Fruit fly (Drosophila melanogaster) whole organism, embryonic: Measurements from ENCODE around the gene IntS14.

Experiments used
- Adf1 ChIP-seq: fragments of 200-800 bp; sonication (Bioruptor generic); IDR thresholded peaks from 2 replicates; pipeline ENCODE4 v1.3.6; 2022; ENCODE audit warnings: missing biosample characterization, missing genetic modification characterization
- Atf-2 ChIP-seq: fragments of 200-800 bp; sonication (Bioruptor generic); optimal IDR thresholded peaks from 2 replicates; lab custom pipeline; 2016; ENCODE audit warnings: missing biosample characterization, missing genetic modification characterization
- Atf6 ChIP-seq: fragments of 200-800 bp; sonication (Bioruptor generic); IDR thresholded peaks from 2 replicates; pipeline ENCODE4 v1.3.6; 2022; ENCODE audit warnings: missing biosample characterization, missing genetic modification characterization
- BEAF-32 ChIP-seq: fragments of 200-800 bp; sonication (Bioruptor generic); optimal IDR thresholded peaks from 3 replicates; lab custom pipeline; 2017; ENCODE audit warnings: missing biosample characterization, missing genetic modification characterization, mild to moderate bottlenecking, moderate library complexity, missing genetic modification reagents
- CG10147 ChIP-seq: fragments of 200-800 bp; sonication (Bioruptor generic); optimal IDR thresholded peaks from 2 replicates; lab custom pipeline; 2019; ENCODE audit warnings: missing biosample characterization, mild to moderate bottlenecking, missing genetic modification characterization, moderate library complexity
- CG10321 ChIP-seq: fragments of 200-800 bp; sonication (Bioruptor generic); IDR thresholded peaks from 2 replicates; pipeline ENCODE4 v1.3.6; 2022; ENCODE audit warnings: missing biosample characterization, missing genetic modification characterization
- CG11456 ChIP-seq: fragments of 200-800 bp; sonication (Bioruptor generic); IDR thresholded peaks from 3 replicates; pipeline ENCODE4 v1.3.6; 2022; ENCODE audit warnings: missing biosample characterization, missing genetic modification characterization
- CG12155 ChIP-seq: fragments of 200-800 bp; sonication (Bioruptor generic); optimal IDR thresholded peaks from 3 replicates; lab custom pipeline; 2016; ENCODE audit warnings: missing biosample characterization, missing genetic modification characterization
- CG12769 ChIP-seq: fragments of 200-800 bp; sonication (Bioruptor generic); optimal IDR thresholded peaks from 2 replicates; lab custom pipeline; 2019; ENCODE audit warnings: missing biosample characterization, mild to moderate bottlenecking, missing genetic modification characterization, moderate library complexity
- CG14014 ChIP-seq: fragments of 200-800 bp; sonication (Bioruptor generic); IDR thresholded peaks from 2 replicates; pipeline ENCODE4 v1.3.6; 2022; ENCODE audit warnings: missing biosample characterization, missing genetic modification characterization
- CG14965 ChIP-seq: fragments of 200-800 bp; sonication (Bioruptor generic); optimal IDR thresholded peaks from 2 replicates; lab custom pipeline; 2016; ENCODE audit warnings: missing biosample characterization, missing genetic modification characterization, borderline replicate concordance
- CG17361 ChIP-seq: fragments of 200-800 bp; sonication (Bioruptor generic); IDR thresholded peaks from 3 replicates; pipeline ENCODE4 v1.3.6; 2022; ENCODE audit warnings: missing biosample characterization, missing genetic modification characterization
- CG17829 ChIP-seq: fragments of 200-800 bp; optimal IDR thresholded peaks from 2 replicates; lab custom pipeline; 2019; ENCODE audit warnings: missing biosample characterization, mild to moderate bottlenecking, missing genetic modification characterization, moderate library complexity
- CG30431 ChIP-seq: fragments of 200-800 bp; sonication (Bioruptor generic); optimal IDR thresholded peaks from 2 replicates; lab custom pipeline; 2017; ENCODE audit warnings: missing biosample characterization, missing genetic modification characterization
- CG32532 ChIP-seq: fragments of 200-800 bp; sonication (Bioruptor generic); IDR thresholded peaks from 2 replicates; pipeline ENCODE4 v1.3.6; 2022; ENCODE audit warnings: missing biosample characterization, missing genetic modification characterization
- CG6683 ChIP-seq: fragments of 200-800 bp; sonication (Bioruptor generic); optimal IDR thresholded peaks from 2 replicates; lab custom pipeline; 2017; ENCODE audit warnings: missing biosample characterization, mild to moderate bottlenecking, missing genetic modification characterization, missing genetic modification reagents
- CG6813 ChIP-seq: fragments of 200-800 bp; sonication (Bioruptor generic); optimal IDR thresholded peaks from 2 replicates; lab custom pipeline; 2017; ENCODE audit warnings: missing biosample characterization, missing genetic modification characterization, mild to moderate bottlenecking, moderate library complexity, missing genetic modification reagents
- CG7963 ChIP-seq: fragments of 200-800 bp; sonication (Bioruptor generic); IDR thresholded peaks from 3 replicates; pipeline ENCODE4 v1.3.6; 2022; ENCODE audit warnings: missing biosample characterization, missing genetic modification characterization; ENCODE audit not compliant: partially characterized antibody
- CG8290 ChIP-seq, 3 experiments: fragments of 200-800 bp; sonication (Bioruptor generic); optimal IDR thresholded peaks; 2 replicates each; lab custom pipeline; 2016 to 2019; ENCODE audit warnings: missing biosample characterization in 3 of 3, missing genetic modification characterization in 3 of 3, mild to moderate bottlenecking in 2 of 3, moderate library complexity in 1 of 3
- CG8765 ChIP-seq: fragments of 200-800 bp; sonication (Bioruptor generic); IDR thresholded peaks from 2 replicates; pipeline ENCODE4 v1.3.6; 2022; ENCODE audit warnings: missing biosample characterization, missing genetic modification characterization
- CG9727 ChIP-seq: fragments of 200-800 bp; sonication (Bioruptor generic); optimal IDR thresholded peaks from 3 replicates; lab custom pipeline; 2017; ENCODE audit warnings: missing biosample characterization, mild to moderate bottlenecking, missing genetic modification characterization
- CrebB ChIP-seq: fragments of 200-800 bp; sonication (Bioruptor generic); optimal IDR thresholded peaks from 3 replicates; lab custom pipeline; 2018; ENCODE audit warnings: missing biosample characterization, mild to moderate bottlenecking, missing genetic modification characterization
- Dfd ChIP-seq, 2 experiments: fragments of >200 bp; optimal IDR thresholded peaks; 2 replicates each; lab custom pipeline; 2017; ENCODE audit warnings: missing biosample characterization in 2 of 2, missing genetic modification characterization in 2 of 2
- Drgx ChIP-seq: fragments of 200-800 bp; sonication (Bioruptor generic); IDR thresholded peaks from 2 replicates; pipeline ENCODE4 v1.3.6; 2022; ENCODE audit warnings: missing biosample characterization, missing genetic modification characterization
- Fer1 ChIP-seq: fragments of 200-800 bp; sonication (Bioruptor generic); optimal IDR thresholded peaks from 2 replicates; lab custom pipeline; 2017; ENCODE audit warnings: missing biosample characterization, mild to moderate bottlenecking, missing genetic modification characterization
- Kr ChIP-seq: fragments of 200-800 bp; sonication (Bioruptor generic); optimal IDR thresholded peaks from 2 replicates; lab custom pipeline; 2017; ENCODE audit warnings: missing biosample characterization, mild to moderate bottlenecking, missing genetic modification characterization
- Lhr ChIP-seq: fragments of 200-800 bp; sonication (Bioruptor generic); optimal IDR thresholded peaks from 3 replicates; lab custom pipeline; 2017; ENCODE audit warnings: mild to moderate bottlenecking, missing biosample characterization, missing genetic modification reagents, missing genetic modification characterization
- Mrtf ChIP-seq: fragments of 200-800 bp; sonication (Bioruptor generic); IDR thresholded peaks from 3 replicates; pipeline ENCODE4 v1.3.6; 2022; ENCODE audit warnings: missing biosample characterization, missing genetic modification characterization
- Neu2 ChIP-seq: fragments of 200-800 bp; sonication (Bioruptor generic); optimal IDR thresholded peaks from 3 replicates; lab custom pipeline; 2016; ENCODE audit warnings: missing biosample characterization, missing genetic modification characterization, borderline replicate concordance
- Pdp1 ChIP-seq, 2 experiments: fragments of 200-800 bp; sonication (Bioruptor generic); optimal IDR thresholded peaks; 3 replicates each; lab custom pipeline; 2016; ENCODE audit warnings: missing biosample characterization in 2 of 2, missing genetic modification characterization in 2 of 2, mild to moderate bottlenecking in 1 of 2, moderate library complexity in 1 of 2
- Poxn ChIP-seq: fragments of 200-800 bp; sonication (Bioruptor generic); IDR thresholded peaks from 2 replicates; pipeline ENCODE4 v1.3.6; 2022; ENCODE audit warnings: missing biosample characterization, missing genetic modification characterization
- Rx ChIP-seq: fragments of 200-800 bp; sonication (Bioruptor generic); IDR thresholded peaks from 2 replicates; pipeline ENCODE4 v1.3.6; 2022; ENCODE audit warnings: missing biosample characterization, missing genetic modification characterization
- Stat92E ChIP-seq, 3 experiments: fragments of >200 bp in 2 of 3; fragments of 200-800 bp in 1 of 3; sonication (Bioruptor generic) in 1 of 3; optimal IDR thresholded peaks; 2 replicates each; lab custom pipeline; 2017 to 2019; ENCODE audit warnings: missing biosample characterization in 3 of 3, missing genetic modification characterization in 3 of 3, mild to moderate bottlenecking in 1 of 3, moderate library complexity in 1 of 3
- cg ChIP-seq: fragments of 200-800 bp; sonication (Bioruptor generic); optimal IDR thresholded peaks from 3 replicates; lab custom pipeline; 2019; ENCODE audit warnings: missing biosample characterization, mild to moderate bottlenecking, missing genetic modification characterization, moderate library complexity
- ci ChIP-seq: fragments of 200-800 bp; sonication (Bioruptor generic); IDR thresholded peaks from 3 replicates; pipeline ENCODE4 v1.3.6; 2022; ENCODE audit warnings: missing biosample characterization, missing genetic modification characterization
- dysf ChIP-seq: fragments of 200-800 bp; sonication (Bioruptor generic); IDR thresholded peaks from 3 replicates; pipeline ENCODE4 v1.3.6; 2022; ENCODE audit warnings: missing biosample characterization, missing genetic modification characterization
- ems ChIP-seq: fragments of 200-800 bp; sonication (Bioruptor generic); optimal IDR thresholded peaks from 3 replicates; lab custom pipeline; 2016; ENCODE audit warnings: missing biosample characterization, missing genetic modification characterization
- exex ChIP-seq: fragments of 200-800 bp; sonication (Bioruptor generic); optimal IDR thresholded peaks from 4 replicates; lab custom pipeline; 2018; ENCODE audit warnings: missing biosample characterization, mild to moderate bottlenecking, missing genetic modification characterization, moderate library complexity
- inv ChIP-seq: fragments of 200-800 bp; sonication (Bioruptor generic); IDR thresholded peaks from 2 replicates; pipeline ENCODE4 v1.3.6; 2022; ENCODE audit warnings: missing biosample characterization, missing genetic modification characterization; ENCODE audit not compliant: partially characterized antibody
- luna ChIP-seq: fragments of 200-800 bp; sonication (Bioruptor generic); optimal IDR thresholded peaks from 2 replicates; lab custom pipeline; 2016; ENCODE audit warnings: missing biosample characterization, missing genetic modification characterization
- nom ChIP-seq: fragments of 200-800 bp; sonication (Bioruptor generic); optimal IDR thresholded peaks from 2 replicates; lab custom pipeline; 2017; ENCODE audit warnings: missing biosample characterization, missing genetic modification characterization, mild to moderate bottlenecking, moderate library complexity, missing genetic modification reagents
- onecut ChIP-seq: fragments of 200-800 bp; sonication (Bioruptor generic); IDR thresholded peaks from 2 replicates; pipeline ENCODE4 v1.3.6; 2022; ENCODE audit warnings: missing biosample characterization, missing genetic modification characterization
- pfk ChIP-seq: fragments of 200-800 bp; sonication (Bioruptor generic); optimal IDR thresholded peaks from 2 replicates; lab custom pipeline; 2018; ENCODE audit warnings: missing biosample characterization, mild to moderate bottlenecking, missing genetic modification characterization, moderate library complexity
- scrt ChIP-seq: fragments of 200-800 bp; sonication (Bioruptor generic); optimal IDR thresholded peaks from 2 replicates; lab custom pipeline; 2018; ENCODE audit warnings: missing biosample characterization, mild to moderate bottlenecking, missing genetic modification characterization, moderate library complexity
- tin ChIP-seq: fragments of 200-800 bp; sonication (Bioruptor generic); optimal IDR thresholded peaks from 3 replicates; lab custom pipeline; 2016; ENCODE audit warnings: missing biosample characterization, missing genetic modification characterization
- tx ChIP-seq: fragments of 200-800 bp; sonication (Bioruptor generic); optimal IDR thresholded peaks from 2 replicates; lab custom pipeline; 2016; ENCODE audit warnings: missing biosample characterization, missing genetic modification characterization
- wdn ChIP-seq: fragments of 200-800 bp; sonication (Bioruptor generic); IDR thresholded peaks from 2 replicates; pipeline ENCODE4 v1.3.6; 2022; ENCODE audit warnings: missing biosample characterization, missing genetic modification characterization
- z ChIP-seq: fragments of 200-800 bp; sonication (Bioruptor generic); IDR thresholded peaks from 3 replicates; pipeline ENCODE4 v1.3.6; 2022; ENCODE audit warnings: missing biosample characterization, missing genetic modification characterization

IntS14 gene

dm6 chr2L:1185642-1186497, 21.6 kb downstream of the IntS14 start, which contains the start of gene CG5001 (continued):
- TF ChIP-seq CrebB (peak; percentile 69), exex (peak; percentile 51), CG32532 (GFP tag; lab: Robert Waterston, UW) (peak; percentile 95), cg (peak; percentile 62), CG14014 (GFP tag; lab: Robert Waterston, UW) (peak; percentile 88), Rx (GFP tag; lab: Robert Waterston, UW) (no peak), CG7963 (GFP tag; lab: Robert Waterston, UW) (no peak), CG9727 (GFP tag; lab: Kevin White, UChicago) (peak; percentile 73), inv (GFP tag; lab: Robert Waterston, UW) (peak; percentile 24; the same call in 1 of the 2 replicates), tin (peak; percentile 79), Kr (no peak), CG6813 (GFP tag; lab: Kevin White, UChicago) (peak; percentile 75), CG17829 (peak; percentile 91), Stat92E (GFP tag; optimal IDR thresholded peaks at IDR 0.05; lab: Kevin White, UChicago) (no peak), tx (GFP tag; lab: Kevin White, UChicago) (peak; percentile 66), Mrtf (peak; percentile 84), z (GFP tag; lab: Robert Waterston, UW) (no peak), CG17361 (peak; percentile 84), CG10147 (peak; percentile 80), CG11456 (GFP tag; lab: Robert Waterston, UW) (peak; percentile 92), Lhr (GFP tag; lab: Kevin White, UChicago) (peak; percentile 19), CG14965 (GFP tag; lab: Kevin White, UChicago) (no peak), Dfd (GFP tag; optimal IDR thresholded peaks at IDR 0.05; lab: Kevin White, UChicago) (peak in 1 of 2 experiments; percentile 48), onecut (GFP tag; lab: Robert Waterston, UW) (peak; percentile 76), luna (GFP tag; lab: Kevin White, UChicago) (no peak), CG30431 (peak; percentile 39), nom (GFP tag; lab: Kevin White, UChicago) (peak; percentile 54), Poxn (no peak), Neu2 (no peak), Fer1 (GFP tag; lab: Kevin White, UChicago) (peak; percentile 87), Pdp1 (GFP tag; optimal IDR thresholded peaks at IDR 0.05; lab: Kevin White, UChicago) (peak; percentile 62 to 90), BEAF-32 (GFP tag; lab: Kevin White, UChicago) (no peak), Atf-2 (GFP tag; lab: Kevin White, UChicago) (peak; percentile 54), pfk (GFP tag; lab: Kevin White, UChicago) (no peak), CG12769 (tag; lab: Kevin White, UChicago) (peak; percentile 90), CG10321 (GFP tag; lab: Robert Waterston, UW) (0 out of 2 replicates have a peak, but pooled peaks have one; percentile 46), CG12155 (peak; percentile 83), Drgx (GFP tag; lab: Robert Waterston, UW) (peak; percentile 87), Atf6 (peak; percentile 88), ems (GFP tag; lab: Kevin White, UChicago) (peak; percentile 75), CG8290 (GFP tag; optimal IDR thresholded peaks at IDR 0.05; lab: Kevin White, UChicago) (peak; percentile 34), CG8290 (tag; optimal IDR thresholded peaks at IDR 0.05; lab: Kevin White, UChicago) (peak in 1 of 2 experiments; percentile 91), scrt (no peak), wdn (GFP tag; lab: Robert Waterston, UW) (peak; percentile 43), CG8765 (GFP tag; lab: Robert Waterston, UW) (no peak), CG6683 (GFP tag; lab: Kevin White, UChicago) (peak; percentile 83), dysf (peak; percentile 91), ci (GFP tag; lab: Robert Waterston, UW) (peak; percentile 89), Adf1 (GFP tag; lab: Robert Waterston, UW) (peak; percentile 61)
